Fruit fly (Drosophila melanogaster): Measurements from ENCODE around the gene CG7149.
A peak's percentile ranks its signal among the peaks of the same experiment; 100 is the strongest.

CG7149 gene

DNA sequence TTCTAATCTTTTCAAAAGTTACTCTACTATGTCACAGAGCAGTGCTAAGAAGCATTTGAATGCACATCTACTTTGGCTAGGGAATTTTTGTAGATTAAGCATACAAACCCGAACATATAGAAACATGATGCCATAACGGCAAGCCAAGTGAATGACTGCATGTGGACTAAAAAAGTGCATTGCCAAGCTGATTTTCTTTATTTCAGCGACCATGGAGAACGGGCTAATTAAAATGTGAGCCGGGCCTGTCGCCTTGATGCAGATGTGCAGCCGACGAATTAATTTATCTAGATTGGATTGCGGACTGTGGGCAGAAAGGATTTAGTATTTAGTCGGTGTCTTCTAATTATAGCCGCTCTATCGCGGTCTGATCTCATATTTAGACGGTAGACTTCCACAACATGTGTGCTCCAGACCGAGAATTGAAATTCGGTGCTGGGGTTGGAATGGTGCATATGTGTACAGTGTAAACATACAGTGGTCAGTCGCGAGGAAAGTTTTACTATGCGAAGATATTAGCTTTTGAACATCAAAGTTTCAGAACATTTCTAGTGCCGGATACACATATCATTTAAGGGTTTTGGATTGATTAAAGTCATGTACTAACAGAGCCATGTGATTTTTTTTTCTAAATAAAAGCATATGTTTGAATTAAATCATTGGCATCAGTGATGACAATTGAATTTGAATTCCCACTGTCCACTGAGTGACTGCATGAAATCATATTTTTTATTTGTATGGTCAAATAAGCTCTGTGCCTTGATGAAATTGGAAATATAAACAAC lies 22.4 kb upstream of the CG7149 start:
- TF ChIP-seq toe (GFP tag; optimal IDR thresholded peaks at IDR 0.05) (no peak), tj (GFP tag; optimal IDR thresholded peaks at IDR 0.05) (peak; percentile 93), CG7045 (GFP tag; optimal IDR thresholded peaks at IDR 0.05) (no peak), kay (GFP tag; ENCODE audit: borderline replicate concordance) (peak; percentile 16)

DNA sequence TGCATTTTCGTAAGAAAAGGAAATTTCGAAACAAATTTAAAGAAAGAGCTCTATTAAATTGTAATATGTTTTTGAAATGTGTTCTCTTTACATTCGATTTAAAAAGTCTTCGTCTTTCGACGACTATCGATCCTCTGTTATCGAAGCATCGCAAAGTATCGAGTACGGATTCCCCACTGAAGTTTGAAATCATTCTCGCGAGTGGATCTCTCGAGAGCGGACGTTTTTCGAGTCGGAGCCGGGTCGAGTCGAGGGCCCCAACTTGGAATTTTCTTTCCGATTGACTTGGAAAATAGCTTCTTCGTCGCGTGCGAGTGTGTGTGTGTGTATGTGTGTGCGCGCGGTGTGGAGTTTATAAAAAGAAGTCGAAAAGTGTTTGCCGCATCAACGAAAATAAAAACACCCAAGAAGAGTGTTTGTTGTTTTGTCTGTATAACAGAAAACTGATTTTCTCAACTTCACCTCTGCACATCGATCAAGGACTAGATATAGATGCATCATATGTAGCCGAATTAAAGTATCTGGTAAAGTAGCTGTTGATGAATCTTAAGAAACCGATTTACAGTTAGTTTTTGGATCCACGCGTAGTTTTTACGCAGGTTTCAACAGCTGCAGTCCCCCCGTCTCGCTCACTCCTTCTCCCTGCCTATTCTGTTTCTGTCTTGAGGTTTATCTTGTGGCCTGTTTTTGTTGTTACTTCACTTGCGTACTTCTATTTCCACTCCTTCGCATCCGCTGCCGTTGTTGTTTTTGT lies 21.1 kb upstream of the CG7149 start, which contains the start of gene LanB1:
Gene LanB1 (plus strand): TSS at position 190 of the 754 bp plus-strand sequence.
- TF ChIP-seq Hr96 (GFP tag; optimal IDR thresholded peaks at IDR 0.05) = no peak
- peak; percentile 22 for TF ChIP-seq kay (GFP tag; ENCODE audit: borderline replicate concordance)
- TF ChIP-seq tj (GFP tag; optimal IDR thresholded peaks at IDR 0.05) = peak; percentile 72

- TF ChIP-seq CG12768 (GFP tag; optimal IDR thresholded peaks at IDR 0.05) = no peak
- no peak for TF ChIP-seq CG33017 (tag; optimal IDR thresholded peaks at IDR 0.05)
- TF ChIP-seq cnc (optimal IDR thresholded peaks at IDR 0.05) = no peak
- no peak for TF ChIP-seq ovo (GFP tag; optimal IDR thresholded peaks at IDR 0.05)
- TF ChIP-seq kay (GFP tag; ENCODE audit: borderline replicate concordance) = peak; percentile 63
- no peak for TF ChIP-seq CG11617 (GFP tag; optimal IDR thresholded peaks at IDR 0.05)
- peak; percentile 27 for TF ChIP-seq CG7101 (tag; optimal IDR thresholded peaks at IDR 0.05)
- TF ChIP-seq bab1 (GFP tag; optimal IDR thresholded peaks at IDR 0.05) = peak; percentile 22
- no peak for TF ChIP-seq CG5204 (GFP tag; optimal IDR thresholded peaks at IDR 0.05)
- no peak for TF ChIP-seq pad (GFP tag; optimal IDR thresholded peaks at IDR 0.05)
- no peak for TF ChIP-seq CG7045 (GFP tag; optimal IDR thresholded peaks at IDR 0.05)
- TF ChIP-seq Crg-1 (GFP tag; optimal IDR thresholded peaks at IDR 0.05) = no peak
- no peak for TF ChIP-seq toe (GFP tag; optimal IDR thresholded peaks at IDR 0.05)
- TF ChIP-seq CG14711 (tag; optimal IDR thresholded peaks at IDR 0.05) = no peak
- TF ChIP-seq CG1620 (GFP tag; optimal IDR thresholded peaks at IDR 0.05) = no peak
- TF ChIP-seq cic (GFP tag; optimal IDR thresholded peaks at IDR 0.05) = no peak
- no peak for TF ChIP-seq tj (GFP tag; optimal IDR thresholded peaks at IDR 0.05)
- no peak for TF ChIP-seq Hr96 (GFP tag; optimal IDR thresholded peaks at IDR 0.05)
- TF ChIP-seq Mnt (GFP tag; optimal IDR thresholded peaks at IDR 0.05) = peak; percentile 14
- no peak for TF ChIP-seq Clk (GFP tag; optimal IDR thresholded peaks at IDR 0.05)
These were observed 20.2 kb upstream of the CG7149 start, which contains the start of gene Cdc14 for dm6 chr2L:7810519-7810918. TSS of gene Cdc14 (minus strand) at chr2L:7810703.

- TF ChIP-seq kay (GFP tag; ENCODE audit: borderline replicate concordance) = peak; percentile 95
- no peak for TF ChIP-seq Hr96 (GFP tag; optimal IDR thresholded peaks at IDR 0.05)
- peak; percentile 1 for TF ChIP-seq CG11617 (GFP tag; optimal IDR thresholded peaks at IDR 0.05)
- peak; percentile 57 for TF ChIP-seq CG33017 (tag; optimal IDR thresholded peaks at IDR 0.05)
- peak; percentile 65 for TF ChIP-seq CG12768 (GFP tag; optimal IDR thresholded peaks at IDR 0.05)
- no peak for TF ChIP-seq CG7101 (tag; optimal IDR thresholded peaks at IDR 0.05)
- no peak for TF ChIP-seq Crg-1 (GFP tag; optimal IDR thresholded peaks at IDR 0.05)
- TF ChIP-seq Mnt (GFP tag; optimal IDR thresholded peaks at IDR 0.05) = peak; percentile 95
- no peak for TF ChIP-seq CG5204 (GFP tag; optimal IDR thresholded peaks at IDR 0.05)
- TF ChIP-seq bab1 (GFP tag; optimal IDR thresholded peaks at IDR 0.05) = peak; percentile 56
- TF ChIP-seq ovo (GFP tag; optimal IDR thresholded peaks at IDR 0.05) = peak; percentile 67
- TF ChIP-seq pad (GFP tag; optimal IDR thresholded peaks at IDR 0.05) = peak; percentile 96
- TF ChIP-seq cic (GFP tag; optimal IDR thresholded peaks at IDR 0.05) = peak; percentile 88
- no peak for TF ChIP-seq CG1620 (GFP tag; optimal IDR thresholded peaks at IDR 0.05)
- peak; percentile 85 for TF ChIP-seq tj (GFP tag; optimal IDR thresholded peaks at IDR 0.05)
- no peak for TF ChIP-seq cnc (optimal IDR thresholded peaks at IDR 0.05)
- TF ChIP-seq Clk (GFP tag; optimal IDR thresholded peaks at IDR 0.05) = no peak
These were observed 19.3 kb upstream of the CG7149 start for dm6 chr2L:7809699-7810088.

- TF ChIP-seq pad (GFP tag; optimal IDR thresholded peaks at IDR 0.05) (peak; percentile 98), Mnt (GFP tag; optimal IDR thresholded peaks at IDR 0.05) (no peak), cic (GFP tag; optimal IDR thresholded peaks at IDR 0.05) (no peak), ovo (GFP tag; optimal IDR thresholded peaks at IDR 0.05) (peak; percentile 89), CG7045 (GFP tag; optimal IDR thresholded peaks at IDR 0.05) (peak; percentile 57), cnc (optimal IDR thresholded peaks at IDR 0.05) (no peak), CG11617 (GFP tag; optimal IDR thresholded peaks at IDR 0.05) (no peak), Crg-1 (GFP tag; optimal IDR thresholded peaks at IDR 0.05) (peak; percentile 21), kay (GFP tag; ENCODE audit: borderline replicate concordance) (peak; percentile 98), Clk (GFP tag; optimal IDR thresholded peaks at IDR 0.05) (no peak), CG5204 (GFP tag; optimal IDR thresholded peaks at IDR 0.05) (no peak)
These were observed 18.7 kb upstream of the CG7149 start for dm6 chr2L:7808886-7809698.

- TF ChIP-seq Crg-1 (GFP tag; optimal IDR thresholded peaks at IDR 0.05) (no peak), ovo (GFP tag; optimal IDR thresholded peaks at IDR 0.05) (no peak), CG1620 (GFP tag; optimal IDR thresholded peaks at IDR 0.05) (no peak), pad (GFP tag; optimal IDR thresholded peaks at IDR 0.05) (no peak), toe (GFP tag; optimal IDR thresholded peaks at IDR 0.05) (no peak), CG12768 (GFP tag; optimal IDR thresholded peaks at IDR 0.05) (no peak), cnc (optimal IDR thresholded peaks at IDR 0.05) (no peak)
These were observed 17.2 kb upstream of the CG7149 start for dm6 chr2L:7807563-7807962.
